Fruit fly (Drosophila melanogaster): ENCODE data around the gene CG4293.

The CG4293 gene

dm6 chrX:499589-500041 lies 30.5 kb downstream of the CG4293 start (continued):
- peak; percentile 82 for TF ChIP-seq CG15336 (GFP tag; IDR thresholded peaks at IDR 0.05)
- TF ChIP-seq fkh (GFP tag; optimal IDR thresholded peaks at IDR 0.05): peak; percentile 90
- peak; percentile 50 for TF ChIP-seq CG8319 (GFP tag; optimal IDR thresholded peaks at IDR 0.05)
- no peak for TF ChIP-seq Met (GFP tag; optimal IDR thresholded peaks at IDR 0.05)
- peak; percentile 4 for TF ChIP-seq Eip93F (GFP tag; optimal IDR thresholded peaks at IDR 0.05)
- peak; percentile 83 for TF ChIP-seq net (GFP tag; optimal IDR thresholded peaks at IDR 0.05)
- TF ChIP-seq dsx (GFP tag; optimal IDR thresholded peaks at IDR 0.05; ENCODE audit: poor library complexity, severe bottlenecking): peak; percentile 70
- peak; percentile 80 for TF ChIP-seq eg (GFP tag; IDR thresholded peaks at IDR 0.05)
- TF ChIP-seq salr (GFP tag; optimal IDR thresholded peaks at IDR 0.05): peak in 1 of 2 experiments; percentile 24
- peak; percentile 68 for TF ChIP-seq acj6 (GFP tag; optimal IDR thresholded peaks at IDR 0.05)
- peak; percentile 90 for TF ChIP-seq svp (GFP tag)
- TF ChIP-seq dac (GFP tag; optimal IDR thresholded peaks at IDR 0.05): peak; percentile 74
- peak; percentile 34 for TF ChIP-seq Blimp-1 (GFP tag; optimal IDR thresholded peaks at IDR 0.05)
- TF ChIP-seq fd59A (GFP tag; optimal IDR thresholded peaks at IDR 0.05): peak; percentile 62
- TF ChIP-seq CG10631 (GFP tag; optimal IDR thresholded peaks at IDR 0.05): peak; percentile 51
- TF ChIP-seq ss (GFP tag; optimal IDR thresholded peaks at IDR 0.05): peak; percentile 14 to 63
- no peak for TF ChIP-seq Hr38 (GFP tag; optimal IDR thresholded peaks at IDR 0.05)
- TF ChIP-seq CG9139 (GFP tag; optimal IDR thresholded peaks at IDR 0.05): no peak

- peak; percentile 82 for TF ChIP-seq svp (GFP tag)
- no peak for TF ChIP-seq CG6854 (GFP tag; optimal IDR thresholded peaks at IDR 0.05)
Observed at dm6 chrX:498924-499588, 31.0 kb downstream of the CG4293 start.

DNA sequence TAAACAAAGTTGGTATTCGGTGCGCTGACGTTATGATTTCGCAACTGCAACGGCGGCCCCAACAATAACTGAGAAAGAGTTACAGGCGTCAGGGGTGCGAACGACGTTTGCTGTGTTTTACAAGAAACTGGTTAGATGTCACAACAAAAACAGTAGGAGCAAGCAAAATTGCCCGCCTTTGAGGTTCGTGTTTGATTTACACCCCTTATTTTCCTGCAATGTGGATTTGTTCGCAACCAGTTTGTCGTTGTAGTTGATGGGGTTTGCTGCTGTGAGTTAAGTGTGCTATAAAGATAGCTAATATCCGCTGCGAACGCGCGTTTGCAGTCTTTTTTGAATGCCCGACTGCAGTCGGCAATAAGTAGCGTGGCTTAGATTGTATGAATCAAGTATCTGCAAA lies 31.7 kb downstream of the CG4293 start:
- no peak for TF ChIP-seq CG3919 (GFP tag; optimal IDR thresholded peaks at IDR 0.05)

- TF ChIP-seq svp (GFP tag): peak; percentile 89
- TF ChIP-seq salr (GFP tag; optimal IDR thresholded peaks at IDR 0.05): no peak
Observed at dm6 chrX:497425-497824, 32.7 kb downstream of the CG4293 start.

DNA sequence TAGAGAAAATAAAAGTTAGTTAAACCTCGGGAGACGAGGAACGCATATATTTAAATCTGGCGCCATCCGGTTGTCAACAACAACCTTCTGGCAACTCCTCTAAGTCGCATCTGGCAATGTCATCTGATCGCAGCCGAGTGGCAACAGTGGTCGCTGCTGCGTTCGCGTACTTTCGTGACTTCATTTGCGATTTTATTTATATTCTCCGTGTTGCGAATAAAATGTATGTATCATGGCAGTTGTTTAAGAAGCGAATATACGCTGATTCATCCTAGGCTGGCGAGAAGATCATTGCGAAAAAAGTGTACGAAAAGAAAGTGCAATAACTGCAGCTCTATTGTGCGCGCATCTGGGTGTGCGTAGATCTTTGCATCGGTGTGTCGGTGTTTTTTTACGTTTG lies 33.8 kb downstream of the CG4293 start, which contains the start of gene svr:
Gene svr, plus strand, starts transcription at position 121 of the 400 bp plus-strand sequence.
- TF ChIP-seq dsx (GFP tag; optimal IDR thresholded peaks at IDR 0.05; ENCODE audit: poor library complexity, severe bottlenecking): peak; percentile 11
- peak; percentile 0 for TF ChIP-seq Sox14 (GFP tag; optimal IDR thresholded peaks at IDR 0.05)
- peak; percentile 33 for TF ChIP-seq CG1621 (tag; optimal IDR thresholded peaks at IDR 0.05)
- TF ChIP-seq eg (GFP tag; IDR thresholded peaks at IDR 0.05): no peak
- no peak for TF ChIP-seq esn (GFP tag; optimal IDR thresholded peaks at IDR 0.05)
- TF ChIP-seq ss (GFP tag; optimal IDR thresholded peaks at IDR 0.05): no peak
- TF ChIP-seq achi (GFP tag; optimal IDR thresholded peaks at IDR 0.05): peak; percentile 36
- peak; percentile 37 for TF ChIP-seq svp (GFP tag)
- TF ChIP-seq fkh (GFP tag; optimal IDR thresholded peaks at IDR 0.05): peak; percentile 84

- TF ChIP-seq salr (GFP tag; optimal IDR thresholded peaks at IDR 0.05) (no peak), Sox102F (GFP tag; optimal IDR thresholded peaks at IDR 0.05) (no peak), eg (GFP tag; IDR thresholded peaks at IDR 0.05) (peak; percentile 40; the same call in 1 of the 3 replicates), Eip78C (GFP tag) (peak; percentile 64), CG8119 (GFP tag; IDR thresholded peaks at IDR 0.05) (peak; percentile 14; the same call in 1 of the 3 replicates), Ets96B (tag; optimal IDR thresholded peaks at IDR 0.05) (peak; percentile 0), CG6163 (GFP tag; IDR thresholded peaks at IDR 0.05) (peak; percentile 37; the same call in 2 of the 3 replicates), CG6854 (GFP tag; optimal IDR thresholded peaks at IDR 0.05) (peak; percentile 15)
Observed at dm6 chrX:494607-495006, 35.5 kb downstream of the CG4293 start, which contains the start of gene CG17778. Gene CG17778, plus strand, starts transcription at chrX:494614.

Data from whole organism, prepupa.